Worm (Caenorhabditis elegans) whole organism, early embryonic: ENCODE data around the gene pho-5.

ENCODE experiments used
- ama-1 ChIP-seq: fragments of 150-350 bp; optimal IDR thresholded peaks from 2 replicates; lab custom pipeline; 2014
- ceh-13 ChIP-seq: fragments of 200-800 bp; sonication (Bioruptor generic); optimal IDR thresholded peaks from 2 replicates; lab custom pipeline; 2018; ENCODE audit warnings: mild to moderate bottlenecking, missing genetic modification characterization, missing compliant biosample characterization
- flt-1 ChIP-seq: fragments of 200-800 bp; sonication (Bioruptor generic); IDR thresholded peaks from 2 replicates; pipeline ENCODE4 v1.3.6; 2022; ENCODE audit warnings: missing genetic modification characterization, missing compliant biosample characterization
- sea-1 ChIP-seq: fragments of 200-800 bp; sonication (Bioruptor generic); conservative IDR thresholded peaks from 2 replicates; pipeline ENCODE4 v1.3.6; 2022; ENCODE audit warnings: missing genetic modification characterization, missing compliant biosample characterization

ce11 chrIII:7258931-7259330, 26.8 kb downstream of the pho-5 start, which contains the start of gene B0361.4:
- TF ChIP-seq ceh-13 (GFP tag; lab: Kevin White, UChicago) (no peak), flt-1 (no peak), sea-1 (no peak), ama-1 (lab: Kevin White, UChicago) (no peak)
